Worm (Caenorhabditis elegans) whole organism, L2 larva: ENCODE results near the gene C55C3.6.

Source experiments
- ceh-82 ChIP-seq: fragments of 150-350 bp; optimal IDR thresholded peaks from 2 replicates; lab custom pipeline; 2014; ENCODE audit warnings: missing biosample characterization, missing genetic modification characterization
- fos-1 ChIP-seq: fragments of 150-350 bp; optimal IDR thresholded peaks from 2 replicates; lab custom pipeline; 2014; ENCODE audit warnings: missing biosample characterization, missing genetic modification characterization
- nhr-23 ChIP-seq: fragments of 150-350 bp; optimal IDR thresholded peaks from 2 replicates; lab custom pipeline; 2014; ENCODE audit warnings: missing biosample characterization, missing genetic modification reagents, missing genetic modification characterization
- nhr-77 ChIP-seq: fragments of 150-350 bp; optimal IDR thresholded peaks from 2 replicates; lab custom pipeline; 2014; ENCODE audit warnings: missing biosample characterization, missing genetic modification characterization
- skn-1 ChIP-seq: sonication (generic microtip); optimal IDR thresholded peaks from 2 replicates; lab custom pipeline; 2017; ENCODE audit warnings: missing biosample characterization, missing genetic modification characterization
- unc-39 ChIP-seq: fragments of 150-350 bp; optimal IDR thresholded peaks from 2 replicates; lab custom pipeline; 2014; ENCODE audit warnings: missing biosample characterization, missing genetic modification characterization

DNA sequence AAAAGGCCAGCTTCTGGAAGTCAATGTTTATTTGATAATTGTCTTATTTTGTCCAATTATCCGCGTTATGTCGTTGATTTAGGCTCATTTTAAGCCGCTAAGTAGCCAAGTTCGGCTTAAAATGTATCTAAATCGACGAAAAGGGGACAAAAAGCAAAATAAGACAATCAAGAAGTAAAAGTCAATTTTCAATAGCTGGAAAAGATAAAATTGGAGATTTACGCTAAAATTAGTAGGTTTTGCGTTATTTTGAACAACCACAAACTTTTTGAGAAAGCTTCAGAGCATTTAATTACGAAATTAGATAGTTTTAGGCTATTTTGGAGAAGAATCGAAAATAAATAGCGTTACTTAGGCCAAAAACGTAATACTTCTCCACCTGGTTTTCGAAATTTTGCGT lies 20.1 kb upstream of the C55C3.6 start:
- TF ChIP-seq ceh-82 (tag; lab: Kevin White, UChicago) (no peak), nhr-77 (tag; lab: Kevin White, UChicago) (no peak), fos-1 (tag; lab: Kevin White, UChicago) (no peak), nhr-23 (tag; lab: Kevin White, UChicago) (no peak), skn-1 (tag; lab: Kevin White, UChicago) (no peak), unc-39 (tag; lab: Kevin White, UChicago) (no peak)
